Worm (Caenorhabditis elegans): ENCODE measurements around the gene Y11D7A.19.

ce11 chrIV:9256865-9257264 lies 9.5 kb downstream of the Y11D7A.19 start:
- TF ChIP-seq egl-27 (tag; optimal IDR thresholded peaks at IDR 0.05) (no peak), lin-39 (tag; optimal IDR thresholded peaks at IDR 0.05) (no peak)

Data from whole organism, L2 larva.